Worm (Caenorhabditis elegans): ENCODE measurements around the gene clec-256.

DNA sequence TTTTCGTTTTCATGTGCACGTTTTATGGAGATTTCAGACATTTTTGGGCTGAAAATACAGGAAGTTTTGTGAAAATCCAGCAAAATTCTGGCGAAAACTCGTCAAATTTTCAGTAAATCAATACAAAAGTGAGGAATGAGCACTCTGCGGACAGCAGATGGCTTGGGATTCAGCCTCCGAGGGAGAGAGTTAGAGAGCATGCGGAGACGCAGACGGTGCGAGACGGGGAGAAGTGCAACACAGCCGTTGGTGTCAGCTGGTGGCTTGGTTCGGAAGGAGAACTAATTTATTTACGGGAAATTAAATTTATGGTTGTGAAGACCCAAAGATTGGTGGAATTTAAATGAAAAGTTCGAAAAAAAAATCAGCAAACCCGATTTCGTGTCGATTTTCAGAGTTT is 37.1 kb downstream of the clec-256 start, which contains the start of gene C54E10.6:
- TF ChIP-seq flt-1 (GFP tag; IDR thresholded peaks at IDR 0.05), result no peak
- no peak for TF ChIP-seq ama-1 (optimal IDR thresholded peaks at IDR 0.05)
